Fruit fly (Drosophila melanogaster) whole organism, wandering third instar larva: ENCODE data around the gene CG12519.
"Not testable (repeated sequence)": the region's sequence is repeated elsewhere in the genome, so short reads cannot be mapped to it uniquely, and the experiment has no call there.

ENCODE experiments used
- Abd-B ChIP-seq: fragments of >200 bp; optimal IDR thresholded peaks from 2 replicates; lab custom pipeline; 2017; ENCODE audit warnings: missing biosample characterization, missing genetic modification characterization
- CG32264 ChIP-seq: fragments of 200-800 bp; sonication (Bioruptor generic); optimal IDR thresholded peaks from 2 replicates; lab custom pipeline; 2016; ENCODE audit warnings: missing biosample characterization, missing genetic modification characterization
- CG9705 ChIP-seq: fragments of 200-800 bp; sonication (Bioruptor generic); optimal IDR thresholded peaks from 2 replicates; lab custom pipeline; 2018; ENCODE audit warnings: missing biosample characterization, mild to moderate bottlenecking, missing genetic modification characterization
- CrebA ChIP-seq: fragments of 200-800 bp; sonication (Bioruptor generic); optimal IDR thresholded peaks from 2 replicates; lab custom pipeline; 2016; ENCODE audit warnings: missing biosample characterization, mild to moderate bottlenecking, missing genetic modification characterization, borderline replicate concordance
- Dif ChIP-seq: fragments of 200-275, 200-300 bp; sonication (Bioruptor generic); optimal IDR thresholded peaks from 2 replicates; lab custom pipeline; 2018; ENCODE audit warnings: missing biosample characterization, missing genetic modification characterization; ENCODE audit not compliant: partially characterized antibody
- GATAd ChIP-seq: sonication (Bioruptor generic); optimal IDR thresholded peaks from 2 replicates; lab custom pipeline; 2016; ENCODE audit warnings: missing biosample characterization, missing genetic modification characterization
- Hr78 ChIP-seq: fragments of >200 bp; optimal IDR thresholded peaks from 2 replicates; lab custom pipeline; 2017; ENCODE audit warnings: missing biosample characterization, missing genetic modification characterization
- Hr83 ChIP-seq: fragments of 200-300 bp; sonication (Bioruptor generic); optimal IDR thresholded peaks from 2 replicates; lab custom pipeline; 2016; ENCODE audit warnings: missing biosample characterization, mild to moderate bottlenecking, missing genetic modification characterization, moderate library complexity; ENCODE audit not compliant: poor library complexity, severe bottlenecking
- Jra ChIP-seq: sonication (Bioruptor generic); optimal IDR thresholded peaks from 2 replicates; lab custom pipeline; 2016; ENCODE audit warnings: missing biosample characterization, missing genetic modification characterization
- Mio ChIP-seq: sonication (Bioruptor generic); optimal IDR thresholded peaks from 2 replicates; lab custom pipeline; 2016; ENCODE audit warnings: missing biosample characterization, missing genetic modification characterization
- Myc ChIP-seq: fragments of >200 bp; optimal IDR thresholded peaks from 2 replicates; lab custom pipeline; 2017
- N ChIP-seq: fragments of >200 bp; optimal IDR thresholded peaks from 2 replicates; lab custom pipeline; 2018; ENCODE audit warnings: missing biosample characterization, missing external identifiers, missing genetic modification characterization
- Vsx2 ChIP-seq: fragments of 200-300, 225-300 bp; sonication (Bioruptor generic); optimal IDR thresholded peaks from 2 replicates; lab custom pipeline; 2018; ENCODE audit warnings: missing biosample characterization, missing genetic modification characterization; ENCODE audit not compliant: partially characterized antibody
- br ChIP-seq: fragments of 200-800 bp; sonication (Bioruptor generic); optimal IDR thresholded peaks from 2 replicates; lab custom pipeline; 2016; ENCODE audit warnings: missing biosample characterization, missing genetic modification characterization
- brk ChIP-seq: fragments of 200-800 bp; sonication (Bioruptor generic); optimal IDR thresholded peaks from 2 replicates; lab custom pipeline; 2016; ENCODE audit warnings: missing biosample characterization, mild to moderate bottlenecking, missing genetic modification characterization
- dl ChIP-seq, 2 experiments: fragments of 175-275, 200-275 bp in 1 of 2; fragments of 200-275 bp in 1 of 2; sonication (Bioruptor generic); optimal IDR thresholded peaks; lab custom pipeline; 2018; ENCODE audit warnings: mild to moderate bottlenecking in 2 of 2, missing biosample characterization in 2 of 2, missing genetic modification characterization in 2 of 2, moderate library complexity in 2 of 2; ENCODE audit not compliant: partially characterized antibody in 2 of 2, insufficient read depth in 1 of 2
- dmrt93B ChIP-seq: fragments of 200-800 bp; sonication (Bioruptor generic); optimal IDR thresholded peaks from 2 replicates; lab custom pipeline; 2018; ENCODE audit warnings: missing biosample characterization, mild to moderate bottlenecking, missing genetic modification characterization
- dsf ChIP-seq: sonication (Bioruptor generic); optimal IDR thresholded peaks from 2 replicates; lab custom pipeline; 2016; ENCODE audit warnings: missing biosample characterization, missing genetic modification characterization, borderline replicate concordance
- ey ChIP-seq: fragments of 200-800 bp; sonication (Bioruptor generic); optimal IDR thresholded peaks from 2 replicates; lab custom pipeline; 2016; ENCODE audit warnings: missing biosample characterization, missing genetic modification characterization
- fru ChIP-seq: fragments of 200-800 bp; sonication (Bioruptor generic); optimal IDR thresholded peaks from 3 replicates; lab custom pipeline; 2016; ENCODE audit warnings: missing biosample characterization, mild to moderate bottlenecking, missing genetic modification characterization
- h ChIP-seq: fragments of 200-800 bp; sonication (Bioruptor generic); optimal IDR thresholded peaks from 3 replicates; lab custom pipeline; 2016; ENCODE audit warnings: missing biosample characterization, mild to moderate bottlenecking, missing genetic modification characterization
- jim ChIP-seq: fragments of 175-275, 200-325 bp; sonication (Bioruptor generic); optimal IDR thresholded peaks from 2 replicates; lab custom pipeline; 2016; ENCODE audit warnings: missing biosample characterization, mild to moderate bottlenecking, missing genetic modification characterization
- lola ChIP-seq: fragments of >200 bp; optimal IDR thresholded peaks from 2 replicates; lab custom pipeline; 2017; ENCODE audit warnings: missing biosample characterization, missing genetic modification characterization
- pan ChIP-seq: fragments of >200 bp; optimal IDR thresholded peaks from 2 replicates; lab custom pipeline; 2017
- rgr ChIP-seq: fragments of 200-800 bp; sonication (Bioruptor generic); optimal IDR thresholded peaks from 3 replicates; lab custom pipeline; 2016; ENCODE audit warnings: missing biosample characterization, mild to moderate bottlenecking, missing genetic modification characterization
- sv ChIP-seq: fragments of 200-800 bp; sonication (Bioruptor generic); optimal IDR thresholded peaks from 3 replicates; lab custom pipeline; 2016; ENCODE audit warnings: missing biosample characterization, missing genetic modification characterization
- tai ChIP-seq: sonication (Bioruptor generic); optimal IDR thresholded peaks from 2 replicates; lab custom pipeline; 2016; ENCODE audit warnings: missing biosample characterization, missing genetic modification characterization
- usp ChIP-seq: fragments of >200 bp; optimal IDR thresholded peaks from 2 replicates; lab custom pipeline; 2017; ENCODE audit warnings: missing biosample characterization, missing genetic modification characterization
- woc ChIP-seq: sonication (Bioruptor generic); optimal IDR thresholded peaks from 2 replicates; lab custom pipeline; 2016; ENCODE audit warnings: missing biosample characterization, mild to moderate bottlenecking, missing genetic modification characterization

The CG12519 gene

DNA sequence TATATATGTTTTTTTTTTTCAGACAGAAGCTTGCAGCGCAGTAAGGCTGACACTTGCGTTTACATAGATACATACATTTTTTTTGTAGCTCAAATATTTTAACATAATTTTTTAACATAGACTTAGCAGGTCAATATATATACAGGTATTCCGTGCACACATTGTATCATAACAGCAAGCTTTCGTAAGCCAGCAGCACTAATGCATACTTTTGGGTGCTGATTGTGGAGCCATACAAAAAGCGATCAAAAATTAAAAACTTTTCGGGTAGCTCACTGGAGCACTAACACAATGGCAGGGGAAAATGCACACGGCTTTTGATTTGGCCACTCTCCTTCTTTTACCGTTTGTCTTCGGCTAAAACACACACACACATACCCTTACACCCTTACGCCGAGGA lies 10.7 kb downstream of the CG12519 start:
- TF ChIP-seq Dif (GFP tag; lab: Kevin White, UChicago) (peak; percentile 94), Myc (lab: Kevin White, UChicago) (peak; percentile 55), tai (GFP tag; lab: Kevin White, UChicago) (no peak), CG32264 (GFP tag; lab: Kevin White, UChicago) (no peak), dsf (GFP tag; lab: Kevin White, UChicago) (no peak), dl (GFP tag; optimal IDR thresholded peaks at IDR 0.05; lab: Kevin White, UChicago; ENCODE audit: insufficient read depth in 1 of 2, partially characterized antibody in 2 of 2) (peak in 1 of 2 experiments; percentile 42), Vsx2 (GFP tag; lab: Kevin White, UChicago) (peak; percentile 70), Mio (GFP tag; lab: Kevin White, UChicago) (no peak), sv (GFP tag; lab: Kevin White, UChicago) (no peak)
- TF ChIP-seq, all 38 proteins: peak for 4

DNA sequence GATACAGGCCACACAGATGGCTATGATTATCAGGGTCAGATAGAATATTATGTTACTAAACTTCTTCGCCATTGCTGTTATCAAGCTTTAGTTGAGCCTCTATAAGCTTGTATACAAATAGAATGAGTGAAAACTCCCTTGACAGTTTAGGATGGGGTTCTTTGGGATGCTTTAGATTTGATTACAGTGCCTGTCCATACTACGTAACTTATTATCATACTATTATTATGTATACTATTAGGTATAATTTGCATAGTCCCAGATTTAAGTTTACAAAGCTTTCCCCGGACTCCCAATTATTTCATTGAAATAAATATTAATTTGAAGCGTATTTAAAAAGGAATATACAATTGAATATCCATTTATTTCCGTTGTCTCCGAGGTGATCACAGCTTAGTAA lies 14.1 kb downstream of the CG12519 start, which contains the start of gene brv1:
Gene brv1, minus strand, starts transcription at position 101 of the 400 bp plus-strand sequence.
- no peak for TF ChIP-seq CG9705 (GFP tag; lab: Kevin White, UChicago)
- no peak for TF ChIP-seq Myc (lab: Kevin White, UChicago)
- TF ChIP-seq Hr83 (GFP tag; lab: Kevin White, UChicago) = no peak
- TF ChIP-seq rgr = no peak
- TF ChIP-seq dsf (GFP tag; lab: Kevin White, UChicago) = no peak
- TF ChIP-seq lola (GFP tag; lab: Kevin White, UChicago) = no peak
- no peak for TF ChIP-seq CrebA (GFP tag; lab: Kevin White, UChicago)
- no peak for TF ChIP-seq Vsx2 (GFP tag; lab: Kevin White, UChicago)
- TF ChIP-seq dmrt93B (GFP tag; lab: Kevin White, UChicago) = no peak
- TF ChIP-seq brk = no peak

- not testable (repeated sequence) for TF ChIP-seq pan (lab: Kevin White, UChicago); tai (GFP tag; lab: Kevin White, UChicago); Myc (lab: Kevin White, UChicago)
Observed at dm6 chr3L:19487260-19487659, 15.0 kb downstream of the CG12519 start, which contains the start of gene CG32212. CG32212 (plus strand) TSS chr3L:19487560.

dm6 chr3L:19494954-19495353 lies 22.7 kb downstream of the CG12519 start:
- TF ChIP-seq pan (lab: Kevin White, UChicago) (no peak), Jra (GFP tag; lab: Kevin White, UChicago) (no peak), brk (no peak), dmrt93B (GFP tag; lab: Kevin White, UChicago) (no peak), dsf (GFP tag; lab: Kevin White, UChicago) (no peak), sv (GFP tag; lab: Kevin White, UChicago) (no peak), CG9705 (GFP tag; lab: Kevin White, UChicago) (no peak), lola (GFP tag; lab: Kevin White, UChicago) (no peak), rgr (no peak), ey (GFP tag; lab: Kevin White, UChicago) (no peak), Hr78 (no peak), Abd-B (GFP tag; lab: Kevin White, UChicago) (no peak), dl (GFP tag; optimal IDR thresholded peaks at IDR 0.05; lab: Kevin White, UChicago; ENCODE audit: insufficient read depth in 1 of 2, partially characterized antibody in 2 of 2) (no peak), Mio (GFP tag; lab: Kevin White, UChicago) (no peak), woc (GFP tag; lab: Kevin White, UChicago) (no peak), h (GFP tag; lab: Kevin White, UChicago) (no peak), br (GFP tag; lab: Kevin White, UChicago) (no peak)
- TF ChIP-seq, all 38 proteins: peak for 0

DNA sequence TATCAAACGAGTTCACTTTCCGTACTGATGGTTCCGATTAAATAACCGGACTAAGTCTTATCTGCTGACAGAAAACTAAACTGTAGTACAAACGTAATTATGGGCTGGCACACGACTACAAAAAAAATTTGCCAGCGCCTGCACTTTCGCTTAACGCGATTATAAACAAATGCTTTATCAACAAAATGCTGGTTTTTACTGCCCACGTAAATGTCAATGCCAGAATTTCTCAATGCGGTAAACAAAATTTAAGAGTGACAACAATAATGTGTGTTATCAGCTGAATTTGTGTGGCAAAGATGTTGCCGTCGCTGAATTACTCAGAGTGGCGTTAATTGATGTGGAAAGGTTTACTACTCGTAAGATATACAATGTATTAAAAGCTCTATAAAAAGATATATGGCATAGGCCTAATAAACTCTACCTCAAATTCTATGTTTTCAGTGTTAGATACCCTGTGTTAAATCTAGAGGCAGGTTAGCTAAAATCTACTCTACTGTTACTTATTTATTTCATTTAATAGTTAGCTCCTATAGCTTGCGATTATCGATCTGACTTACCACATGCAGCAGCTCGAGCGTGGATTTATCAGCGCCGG lies 23.8 kb downstream of the CG12519 start:
- no peak for TF ChIP-seq CrebA (GFP tag; lab: Kevin White, UChicago)
- TF ChIP-seq pan (lab: Kevin White, UChicago) = no peak
- no peak for TF ChIP-seq usp
- no peak for TF ChIP-seq CG32264 (GFP tag; lab: Kevin White, UChicago)

DNA sequence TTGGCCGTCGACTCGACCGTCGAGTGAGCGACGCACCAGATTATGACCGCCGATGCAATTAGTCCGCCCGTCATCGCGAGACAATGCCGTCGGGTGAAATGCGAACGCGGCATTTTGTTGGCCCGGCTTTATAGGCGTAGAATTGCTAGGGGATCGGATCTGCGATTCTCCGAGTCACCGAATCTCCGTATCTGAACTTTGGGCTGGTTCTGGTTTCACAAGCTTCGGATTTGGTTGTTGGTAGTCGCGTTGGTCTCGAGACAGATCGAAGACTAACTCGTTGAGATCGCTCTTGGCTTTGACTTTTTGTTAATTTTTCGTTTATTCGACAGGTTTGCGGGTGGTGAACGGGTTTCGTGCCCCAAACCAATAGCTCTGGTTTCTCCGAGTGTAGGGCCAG lies 24.3 kb downstream of the CG12519 start:
- TF ChIP-seq sv (GFP tag; lab: Kevin White, UChicago) (no peak), ey (GFP tag; lab: Kevin White, UChicago) (no peak), fru (GFP tag; lab: Kevin White, UChicago) (no peak), Vsx2 (GFP tag; lab: Kevin White, UChicago) (no peak), Hr83 (GFP tag; lab: Kevin White, UChicago) (no peak), N (no peak), GATAd (GFP tag; lab: Kevin White, UChicago) (no peak), h (GFP tag; lab: Kevin White, UChicago) (no peak), jim (GFP tag; lab: Kevin White, UChicago) (no peak)
